Worm (Caenorhabditis elegans) whole organism, mixed stage, embryonic: Measurements from ENCODE around the gene F47G3.4.

ENCODE experiments used
- blmp-1 ChIP-seq: fragments of 150-350 bp; optimal IDR thresholded peaks from 2 replicates; lab custom pipeline; 2014; ENCODE audit warnings: missing biosample characterization, missing genetic modification characterization
- ceh-43 ChIP-seq: fragments of 200-800 bp; sonication (Bioruptor generic); optimal IDR thresholded peaks from 2 replicates; lab custom pipeline; 2018; ENCODE audit warnings: mild to moderate bottlenecking, missing genetic modification characterization, moderate library complexity, missing compliant biosample characterization
- nhr-12 ChIP-seq: fragments of 150-350 bp; optimal IDR thresholded peaks from 2 replicates; lab custom pipeline; 2014; ENCODE audit warnings: missing biosample characterization, missing genetic modification characterization
- nhr-76 ChIP-seq: sonication (generic microtip); optimal IDR thresholded peaks from 2 replicates; lab custom pipeline; 2017; ENCODE audit warnings: missing biosample characterization, missing genetic modification characterization
- snpc-4 ChIP-seq: fragments of 150-350 bp; optimal IDR thresholded peaks from 2 replicates; lab custom pipeline; 2014; ENCODE audit warnings: missing biosample characterization, missing genetic modification characterization
- unc-62 ChIP-seq: fragments of 150-350 bp; optimal IDR thresholded peaks from 2 replicates; lab custom pipeline; 2014; ENCODE audit warnings: missing biosample characterization, missing genetic modification reagents, missing genetic modification characterization

DNA sequence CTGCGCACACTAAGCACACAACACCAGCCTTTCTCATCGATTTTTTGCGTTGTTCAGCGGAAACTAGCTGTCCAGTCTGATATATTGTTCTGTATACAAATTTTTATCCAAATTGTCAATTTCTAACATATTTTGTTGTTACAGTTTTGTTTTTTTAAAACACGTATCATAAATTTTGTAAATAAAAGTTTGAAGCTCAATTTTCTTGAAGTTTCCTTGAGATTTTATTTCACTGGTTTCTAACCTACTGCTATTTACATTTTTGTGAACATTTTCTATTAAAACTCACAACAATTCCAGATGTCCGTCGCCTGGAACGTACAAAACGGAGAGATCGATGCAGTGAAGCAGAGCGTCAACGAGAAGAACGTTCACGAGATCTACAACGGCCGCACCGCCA lies 25.8 kb downstream of the F47G3.4 start, which contains the start of gene mtpn-1:
- TF ChIP-seq nhr-12 (tag; lab: Kevin White, UChicago) (no peak), snpc-4 (no peak), ceh-43 (GFP tag; lab: Kevin White, UChicago) (no peak), unc-62 (no peak), nhr-76 (tag; lab: Kevin White, UChicago) (no peak), blmp-1 (tag; lab: Kevin White, UChicago) (no peak)
